Worm (Caenorhabditis elegans) whole organism, L1 larva: ENCODE data around the gene clec-55.

Source experiments
- C04F5.9 ChIP-seq: sonication (generic microtip); optimal IDR thresholded peaks from 2 replicates; lab custom pipeline; 2016; ENCODE audit warnings: missing genetic modification characterization, missing compliant biosample characterization
- alr-1 ChIP-seq: fragments of 200-800 bp; sonication (Bioruptor generic); optimal IDR thresholded peaks from 2 replicates; lab custom pipeline; 2018; ENCODE audit warnings: borderline replicate concordance, mild to moderate bottlenecking, missing genetic modification characterization, missing compliant biosample characterization
- aly-2 ChIP-seq: fragments of 150-350 bp; optimal IDR thresholded peaks from 2 replicates; lab custom pipeline; 2014; ENCODE audit warnings: missing biosample characterization, missing genetic modification characterization
- ama-1 ChIP-seq: fragments of 150-350 bp; optimal IDR thresholded peaks from 2 replicates; lab custom pipeline; 2014
- ceh-8 ChIP-seq: fragments of 200-800 bp; sonication (Bioruptor generic); optimal IDR thresholded peaks from 2 replicates; lab custom pipeline; 2018; ENCODE audit warnings: mild to moderate bottlenecking, missing genetic modification characterization, moderate library complexity, missing compliant biosample characterization
- ceh-82 ChIP-seq, 3 experiments: fragments of 150-350 bp in 1 of 3; sonication (generic microtip) in 2 of 3; optimal IDR thresholded peaks; 2 replicates each; lab custom pipeline; 2014 to 2017; ENCODE audit warnings: missing biosample characterization in 3 of 3, missing genetic modification characterization in 3 of 3
- dpl-1 ChIP-seq, 3 experiments: fragments of 150-350 bp in 2 of 3; sonication (generic microtip) in 1 of 3; optimal IDR thresholded peaks; 2 replicates each; lab custom pipeline; 2014 to 2017; ENCODE audit warnings: missing biosample characterization in 3 of 3, missing genetic modification characterization in 3 of 3, missing genetic modification reagents in 3 of 3
- egl-13 ChIP-seq: sonication (generic microtip); optimal IDR thresholded peaks from 2 replicates; lab custom pipeline; 2016; ENCODE audit warnings: missing genotype, missing genetic modification reagents, missing genetic modification characterization, missing compliant biosample characterization
- egl-27 ChIP-seq, 2 experiments: fragments of 150-350 bp in 1 of 2; sonication (generic microtip); optimal IDR thresholded peaks; 3 replicates each; lab custom pipeline; 2017 to 2018; ENCODE audit warnings: missing biosample characterization in 2 of 2, missing genetic modification characterization in 2 of 2, missing genetic modification reagents in 2 of 2
- fkh-8 ChIP-seq: sonication (generic microtip); optimal IDR thresholded peaks from 2 replicates; lab custom pipeline; 2016; ENCODE audit warnings: mild to moderate bottlenecking, missing genetic modification characterization, missing compliant biosample characterization
- grh-1 ChIP-seq: fragments of 200-800 bp; sonication (Bioruptor generic); IDR thresholded peaks from 2 replicates; pipeline ENCODE4 v1.3.6; 2022; ENCODE audit warnings: missing genetic modification reagents, missing genetic modification characterization, missing compliant biosample characterization
- hpl-2 ChIP-seq: fragments of 150-350 bp; optimal IDR thresholded peaks from 2 replicates; lab custom pipeline; 2014; ENCODE audit warnings: missing biosample characterization, missing genetic modification reagents, missing genetic modification characterization
- irx-1 ChIP-seq: sonication (generic microtip); optimal IDR thresholded peaks from 2 replicates; lab custom pipeline; 2016; ENCODE audit warnings: missing genetic modification characterization, missing compliant biosample characterization
- jun-1 ChIP-seq: fragments of 150-350 bp; optimal IDR thresholded peaks from 2 replicates; lab custom pipeline; 2014; ENCODE audit warnings: missing biosample characterization, missing genetic modification reagents, missing genetic modification characterization
- lin-13 ChIP-seq: fragments of 150-350 bp; optimal IDR thresholded peaks from 2 replicates; lab custom pipeline; 2014; ENCODE audit warnings: missing biosample characterization, missing genetic modification reagents, missing genetic modification characterization
- lin-15B ChIP-seq: fragments of 150-350 bp; sonication (generic microtip); optimal IDR thresholded peaks from 3 replicates; lab custom pipeline; 2014; ENCODE audit warnings: missing biosample characterization, missing genetic modification characterization
- lin-35 ChIP-seq, 2 experiments: fragments of 150-350 bp; optimal IDR thresholded peaks; 2 replicates each; lab custom pipeline; 2014; ENCODE audit warnings: missing biosample characterization in 2 of 2, missing genetic modification characterization in 2 of 2, missing genetic modification reagents in 2 of 2
- lir-3 ChIP-seq: sonication (generic microtip); optimal IDR thresholded peaks from 2 replicates; lab custom pipeline; 2016; ENCODE audit warnings: mild to moderate bottlenecking, missing genetic modification characterization, moderate library complexity, missing compliant biosample characterization; ENCODE audit not compliant: poor library complexity
- lsy-2 ChIP-seq, 2 experiments: fragments of 150-350 bp; optimal IDR thresholded peaks; 2 replicates each; lab custom pipeline; 2014; ENCODE audit warnings: missing biosample characterization in 2 of 2, missing genetic modification characterization in 2 of 2
- nhr-12 ChIP-seq: sonication (generic microtip); optimal IDR thresholded peaks from 2 replicates; lab custom pipeline; 2017; ENCODE audit warnings: missing biosample characterization, missing genetic modification characterization
- nhr-19 ChIP-seq: fragments of 200-800 bp; sonication (Bioruptor generic); conservative IDR thresholded peaks from 2 replicates; pipeline ENCODE4 v1.3.6; 2022; ENCODE audit warnings: missing genetic modification characterization, missing compliant biosample characterization
- nhr-20 ChIP-seq: sonication (generic microtip); optimal IDR thresholded peaks from 2 replicates; lab custom pipeline; 2016; ENCODE audit warnings: mild to moderate bottlenecking, missing genetic modification characterization, missing compliant biosample characterization
- nhr-237 ChIP-seq: fragments of 150-350 bp; optimal IDR thresholded peaks from 2 replicates; lab custom pipeline; 2014; ENCODE audit warnings: missing biosample characterization, missing genetic modification characterization
- nhr-84 ChIP-seq: sonication (generic microtip); optimal IDR thresholded peaks from 2 replicates; lab custom pipeline; 2017; ENCODE audit warnings: missing biosample characterization, missing genetic modification characterization
- pax-3 ChIP-seq: fragments of 200-800 bp; sonication (Bioruptor generic); optimal IDR thresholded peaks from 2 replicates; lab custom pipeline; 2018; ENCODE audit warnings: mild to moderate bottlenecking, missing genetic modification characterization, moderate library complexity, missing compliant biosample characterization
- rnt-1 ChIP-seq: sonication (generic microtip); optimal IDR thresholded peaks from 2 replicates; lab custom pipeline; 2016; ENCODE audit warnings: mild to moderate bottlenecking, missing genetic modification characterization, moderate library complexity, missing compliant biosample characterization
- snu-23 ChIP-seq: sonication (generic microtip); optimal IDR thresholded peaks from 2 replicates; lab custom pipeline; 2016; ENCODE audit warnings: missing genetic modification characterization, missing compliant biosample characterization
- sox-4 ChIP-seq: sonication (generic microtip); optimal IDR thresholded peaks from 2 replicates; lab custom pipeline; 2016; ENCODE audit warnings: missing genetic modification characterization, missing compliant biosample characterization
- sup-37 ChIP-seq: fragments of 200-800 bp; sonication (Bioruptor generic); optimal IDR thresholded peaks from 2 replicates; lab custom pipeline; 2018; ENCODE audit warnings: mild to moderate bottlenecking, missing genetic modification characterization, missing compliant biosample characterization
- swsn-7 ChIP-seq: sonication (generic microtip); optimal IDR thresholded peaks from 2 replicates; lab custom pipeline; 2016; ENCODE audit warnings: missing genetic modification characterization, missing compliant biosample characterization
- tbx-2 ChIP-seq: sonication (generic microtip); optimal IDR thresholded peaks from 2 replicates; lab custom pipeline; 2016; ENCODE audit warnings: missing genetic modification characterization, missing compliant biosample characterization
- unc-130 ChIP-seq: fragments of 150-350 bp; optimal IDR thresholded peaks from 2 replicates; lab custom pipeline; 2017; ENCODE audit warnings: missing biosample characterization, missing genetic modification characterization, inconsistent platforms
- unc-86 ChIP-seq: sonication (generic microtip); optimal IDR thresholded peaks from 2 replicates; lab custom pipeline; 2016; ENCODE audit warnings: missing genetic modification characterization, missing compliant biosample characterization
- unc-98 ChIP-seq: fragments of 200-800 bp; sonication (Bioruptor generic); IDR thresholded peaks from 2 replicates; pipeline ENCODE4 v1.3.6; 2022; ENCODE audit warnings: missing genetic modification characterization, missing compliant biosample characterization
- vab-15 ChIP-seq: sonication (generic microtip); optimal IDR thresholded peaks from 2 replicates; lab custom pipeline; 2017; ENCODE audit warnings: missing genotype, mild to moderate bottlenecking, missing genetic modification characterization, missing compliant biosample characterization
- xbp-1 ChIP-seq: sonication (generic microtip); optimal IDR thresholded peaks from 2 replicates; lab custom pipeline; 2016; ENCODE audit warnings: missing genetic modification characterization, missing compliant biosample characterization
- ztf-11 ChIP-seq, 2 experiments: sonication (generic microtip); optimal IDR thresholded peaks; 2 replicates each; lab custom pipeline; 2016 to 2017; ENCODE audit warnings: missing genetic modification characterization in 2 of 2, missing biosample characterization in 1 of 2, missing compliant biosample characterization in 1 of 2
- ztf-4 ChIP-seq: fragments of 150-350 bp; optimal IDR thresholded peaks from 2 replicates; lab custom pipeline; 2014; ENCODE audit warnings: missing biosample characterization, missing genetic modification characterization

clec-55 gene

ce11 chrV:14523788-14524582 is 44.9 kb downstream of the clec-55 start, which contains the start of gene ril-1 (continued):
- TF ChIP-seq nhr-84, result no peak
- TF ChIP-seq lin-35 (GFP tag; optimal IDR thresholded peaks at IDR 0.05; lab: Kevin White, UChicago), result peak; percentile 23 to 57
- peak; percentile 2 to 40 (median 32) for TF ChIP-seq ceh-82 (tag; optimal IDR thresholded peaks at IDR 0.05; lab: Kevin White, UChicago)
- TF ChIP-seq unc-130 (tag; lab: Kevin White, UChicago), result peak; percentile 14
- peak; percentile 15 for TF ChIP-seq xbp-1 (tag; lab: Kevin White, UChicago)
- peak; percentile 5 for TF ChIP-seq tbx-2
- peak; percentile 21 for TF ChIP-seq swsn-7
- peak; percentile 50 for TF ChIP-seq snu-23 (GFP tag; lab: Kevin White, UChicago)
- peak; percentile 27 to 58 for TF ChIP-seq lsy-2 (tag; optimal IDR thresholded peaks at IDR 0.05; lab: Kevin White, UChicago)

- TF ChIP-seq nhr-237 (tag; lab: Kevin White, UChicago) (no peak), dpl-1 (GFP tag; optimal IDR thresholded peaks at IDR 0.05; lab: Kevin White, UChicago) (no peak), nhr-20 (tag; lab: Kevin White, UChicago) (no peak), nhr-12 (tag; lab: Kevin White, UChicago) (no peak), aly-2 (tag; lab: Kevin White, UChicago) (no peak), nhr-19 (GFP tag; lab: Robert Waterston, UW) (no peak), fkh-8 (no peak), ztf-11 (tag; optimal IDR thresholded peaks at IDR 0.05; lab: Kevin White, UChicago) (no peak), hpl-2 (no peak), ceh-8 (no peak)
Measured at ce11 chrV:14525089-14525488, 46.0 kb downstream of the clec-55 start, which contains the start of gene hda-1. hda-1 (plus strand) TSS chrV:14525389.

- TF ChIP-seq ceh-82 (tag; optimal IDR thresholded peaks at IDR 0.05; lab: Kevin White, UChicago) (no peak), alr-1 (no peak), egl-27 (tag; optimal IDR thresholded peaks at IDR 0.05; lab: Kevin White, UChicago) (no peak), pax-3 (tag; lab: Kevin White, UChicago) (no peak), unc-98 (no peak), egl-13 (no peak), C04F5.9 (tag; lab: Kevin White, UChicago) (no peak), lin-13 (GFP tag; lab: Kevin White, UChicago) (no peak), ztf-4 (tag; lab: Kevin White, UChicago) (no peak), jun-1 (tag; lab: Kevin White, UChicago) (no peak), ama-1 (no peak), lin-15B (no peak), rnt-1 (tag; lab: Kevin White, UChicago) (no peak), grh-1 (GFP tag; lab: Robert Waterston, UW) (no peak)
Measured at ce11 chrV:14527210-14527609, 48.1 kb downstream of the clec-55 start.

- TF ChIP-seq unc-86 (tag; lab: Kevin White, UChicago) (no peak), nhr-12 (tag; lab: Kevin White, UChicago) (no peak), sup-37 (GFP tag; lab: Kevin White, UChicago) (no peak), lir-3 (tag; lab: Kevin White, UChicago) (no peak), lin-13 (GFP tag; lab: Kevin White, UChicago) (no peak), lsy-2 (tag; optimal IDR thresholded peaks at IDR 0.05; lab: Kevin White, UChicago) (no peak), vab-15 (tag; lab: Kevin White, UChicago) (no peak), hpl-2 (no peak), snu-23 (GFP tag; lab: Kevin White, UChicago) (no peak), C04F5.9 (tag; lab: Kevin White, UChicago) (no peak), ztf-4 (tag; lab: Kevin White, UChicago) (no peak), irx-1 (tag; lab: Kevin White, UChicago) (no peak), sox-4 (tag; lab: Kevin White, UChicago) (no peak)
Measured at ce11 chrV:14530813-14531212, 51.7 kb downstream of the clec-55 start, which contains the start of gene kcnl-4. kcnl-4 (plus strand) TSS chrV:14531113.
